Worm (Caenorhabditis elegans): ENCODE measurements around the gene srh-105.

- no peak for TF ChIP-seq aly-2 (tag; optimal IDR thresholded peaks at IDR 0.05)
- no peak for TF ChIP-seq unc-62 (GFP tag; optimal IDR thresholded peaks at IDR 0.05)
- no peak for TF ChIP-seq elt-3 (tag; optimal IDR thresholded peaks at IDR 0.05)
- TF ChIP-seq fkh-10 (GFP tag; optimal IDR thresholded peaks at IDR 0.05) = no peak
These were observed 47.1 kb upstream of the srh-105 start, which contains the start of the genes C09E8.1 and C09E8.6 for ce11 chrII:556185-556584.

All from whole organism, L3 larva.